Worm (Caenorhabditis elegans) whole organism, L1 larva: ENCODE data around the gene lim-4.

Source experiments
- C04F5.9 ChIP-seq: sonication (generic microtip); optimal IDR thresholded peaks from 2 replicates; lab custom pipeline; 2016; ENCODE audit warnings: missing genetic modification characterization, missing compliant biosample characterization
- C34B4.2 ChIP-seq: sonication (generic microtip); optimal IDR thresholded peaks from 2 replicates; lab custom pipeline; 2017; ENCODE audit warnings: mild to moderate bottlenecking, missing genetic modification characterization, missing compliant biosample characterization
- F16B12.6 ChIP-seq: fragments of 150-350 bp; optimal IDR thresholded peaks from 2 replicates; lab custom pipeline; 2014; ENCODE audit warnings: missing biosample characterization, missing genetic modification characterization
- alr-1 ChIP-seq: fragments of 200-800 bp; sonication (Bioruptor generic); optimal IDR thresholded peaks from 2 replicates; lab custom pipeline; 2018; ENCODE audit warnings: borderline replicate concordance, mild to moderate bottlenecking, missing genetic modification characterization, missing compliant biosample characterization
- ama-1 ChIP-seq: fragments of 150-350 bp; optimal IDR thresholded peaks from 2 replicates; lab custom pipeline; 2014
- ceh-63 ChIP-seq: fragments of 200-800 bp; sonication (Bioruptor generic); optimal IDR thresholded peaks from 2 replicates; lab custom pipeline; 2018; ENCODE audit warnings: mild to moderate bottlenecking, missing genetic modification characterization, missing compliant biosample characterization
- ceh-8 ChIP-seq: fragments of 200-800 bp; sonication (Bioruptor generic); optimal IDR thresholded peaks from 2 replicates; lab custom pipeline; 2018; ENCODE audit warnings: mild to moderate bottlenecking, missing genetic modification characterization, moderate library complexity, missing compliant biosample characterization
- ceh-88 ChIP-seq: fragments of 200-800 bp; sonication (Bioruptor generic); IDR thresholded peaks from 2 replicates; pipeline ENCODE4 v1.3.6; 2022; ENCODE audit warnings: missing genetic modification characterization, missing compliant biosample characterization
- dsc-1 ChIP-seq: sonication (generic microtip); optimal IDR thresholded peaks from 2 replicates; lab custom pipeline; 2016; ENCODE audit warnings: mild to moderate bottlenecking, missing genetic modification characterization, missing compliant biosample characterization
- efl-1 ChIP-seq, 4 experiments: fragments of 150-350 bp; optimal IDR thresholded peaks in 3 of 4; peaks in 1 of 4; 1 replicate in 1 of 4; 2 replicates in 3 of 4; lab custom pipeline; 2014; ENCODE audit warnings: missing biosample characterization in 2 of 4, missing genetic modification characterization in 2 of 4, missing genetic modification reagents in 2 of 4
- efl-3 ChIP-seq: fragments of 200-800 bp; sonication (Bioruptor generic); optimal IDR thresholded peaks from 2 replicates; lab custom pipeline; 2018; ENCODE audit warnings: mild to moderate bottlenecking, missing genetic modification characterization, missing compliant biosample characterization
- egl-27 ChIP-seq, 2 experiments: fragments of 150-350 bp in 1 of 2; sonication (generic microtip); optimal IDR thresholded peaks; 3 replicates each; lab custom pipeline; 2017 to 2018; ENCODE audit warnings: missing biosample characterization in 2 of 2, missing genetic modification characterization in 2 of 2, missing genetic modification reagents in 2 of 2
- elt-2 ChIP-seq: sonication (generic microtip); optimal IDR thresholded peaks from 2 replicates; lab custom pipeline; 2016; ENCODE audit warnings: missing genetic modification characterization, mild to moderate bottlenecking, inconsistent platforms, missing compliant biosample characterization, missing genetic modification reagents
- elt-3 ChIP-seq, 6 experiments: fragments of 150-350 bp in 1 of 6; sonication (generic microtip); optimal IDR thresholded peaks; 2 replicates each; lab custom pipeline; 2017 to 2018; ENCODE audit warnings: missing biosample characterization in 6 of 6, missing genetic modification characterization in 6 of 6, inconsistent platforms in 1 of 6
- fkh-10 ChIP-seq: sonication (generic microtip); optimal IDR thresholded peaks from 2 replicates; lab custom pipeline; 2017; ENCODE audit warnings: missing biosample characterization, missing genetic modification reagents, missing genetic modification characterization
- fkh-4 ChIP-seq: sonication (generic microtip); optimal IDR thresholded peaks from 2 replicates; lab custom pipeline; 2016; ENCODE audit warnings: missing compliant biosample characterization, missing genetic modification characterization, borderline replicate concordance
- grh-1 ChIP-seq: fragments of 200-800 bp; sonication (Bioruptor generic); IDR thresholded peaks from 2 replicates; pipeline ENCODE4 v1.3.6; 2022; ENCODE audit warnings: missing genetic modification reagents, missing genetic modification characterization, missing compliant biosample characterization
- irx-1 ChIP-seq: sonication (generic microtip); optimal IDR thresholded peaks from 2 replicates; lab custom pipeline; 2016; ENCODE audit warnings: missing genetic modification characterization, missing compliant biosample characterization
- lin-13 ChIP-seq: fragments of 150-350 bp; optimal IDR thresholded peaks from 2 replicates; lab custom pipeline; 2014; ENCODE audit warnings: missing biosample characterization, missing genetic modification reagents, missing genetic modification characterization
- lin-14 ChIP-seq: fragments of 200-800 bp; sonication (Bioruptor generic); optimal IDR thresholded peaks from 2 replicates; lab custom pipeline; 2018; ENCODE audit warnings: mild to moderate bottlenecking, missing genetic modification characterization, moderate library complexity, missing compliant biosample characterization
- lin-15B ChIP-seq: fragments of 150-350 bp; sonication (generic microtip); optimal IDR thresholded peaks from 3 replicates; lab custom pipeline; 2014; ENCODE audit warnings: missing biosample characterization, missing genetic modification characterization
- lir-3 ChIP-seq: sonication (generic microtip); optimal IDR thresholded peaks from 2 replicates; lab custom pipeline; 2016; ENCODE audit warnings: mild to moderate bottlenecking, missing genetic modification characterization, moderate library complexity, missing compliant biosample characterization; ENCODE audit not compliant: poor library complexity
- lsy-2 ChIP-seq, 2 experiments: fragments of 150-350 bp; optimal IDR thresholded peaks; 2 replicates each; lab custom pipeline; 2014; ENCODE audit warnings: missing biosample characterization in 2 of 2, missing genetic modification characterization in 2 of 2
- mab-9 ChIP-seq: fragments of 200-800 bp; sonication (Bioruptor generic); IDR thresholded peaks from 2 replicates; pipeline ENCODE4 v1.3.6; 2022; ENCODE audit warnings: missing genetic modification reagents, missing genetic modification characterization, missing compliant biosample characterization
- mef-2 ChIP-seq: fragments of 150-350 bp; optimal IDR thresholded peaks from 2 replicates; lab custom pipeline; 2014; ENCODE audit warnings: missing biosample characterization, missing genetic modification characterization
- mep-1 ChIP-seq: fragments of 150-350 bp; optimal IDR thresholded peaks from 2 replicates; lab custom pipeline; 2014; ENCODE audit warnings: missing biosample characterization, missing genetic modification characterization
- nhr-11 ChIP-seq: fragments of 150-350 bp; optimal IDR thresholded peaks from 2 replicates; lab custom pipeline; 2014; ENCODE audit warnings: missing biosample characterization, missing genetic modification characterization
- nhr-12 ChIP-seq: sonication (generic microtip); optimal IDR thresholded peaks from 2 replicates; lab custom pipeline; 2017; ENCODE audit warnings: missing biosample characterization, missing genetic modification characterization
- nhr-19 ChIP-seq: fragments of 200-800 bp; sonication (Bioruptor generic); conservative IDR thresholded peaks from 2 replicates; pipeline ENCODE4 v1.3.6; 2022; ENCODE audit warnings: missing genetic modification characterization, missing compliant biosample characterization
- nhr-20 ChIP-seq: sonication (generic microtip); optimal IDR thresholded peaks from 2 replicates; lab custom pipeline; 2016; ENCODE audit warnings: mild to moderate bottlenecking, missing genetic modification characterization, missing compliant biosample characterization
- nhr-47 ChIP-seq: sonication (generic microtip); optimal IDR thresholded peaks from 2 replicates; lab custom pipeline; 2016; ENCODE audit warnings: mild to moderate bottlenecking, missing genetic modification characterization, moderate library complexity, missing compliant biosample characterization
- nhr-71 ChIP-seq: sonication (generic microtip); optimal IDR thresholded peaks from 2 replicates; lab custom pipeline; 2016; ENCODE audit warnings: mild to moderate bottlenecking, missing genetic modification characterization, moderate library complexity, missing compliant biosample characterization
- nhr-76 ChIP-seq: sonication (generic microtip); optimal IDR thresholded peaks from 2 replicates; lab custom pipeline; 2017; ENCODE audit warnings: missing biosample characterization, missing genetic modification characterization
- nhr-77 ChIP-seq: fragments of 150-350 bp; optimal IDR thresholded peaks from 2 replicates; lab custom pipeline; 2014; ENCODE audit warnings: missing biosample characterization, missing genetic modification characterization
- nhr-84 ChIP-seq: sonication (generic microtip); optimal IDR thresholded peaks from 2 replicates; lab custom pipeline; 2017; ENCODE audit warnings: missing biosample characterization, missing genetic modification characterization
- nhr-85 ChIP-seq: sonication (generic microtip); peaks from one replicate; lab custom pipeline; 2016; ENCODE audit warnings: missing genetic modification characterization, inconsistent platforms, missing compliant biosample characterization
- nhr-90 ChIP-seq: sonication (generic microtip); optimal IDR thresholded peaks from 2 replicates; lab custom pipeline; 2016; ENCODE audit warnings: mild to moderate bottlenecking, missing genetic modification characterization, missing compliant biosample characterization; ENCODE audit not compliant: poor library complexity
- pax-3 ChIP-seq: fragments of 200-800 bp; sonication (Bioruptor generic); optimal IDR thresholded peaks from 2 replicates; lab custom pipeline; 2018; ENCODE audit warnings: mild to moderate bottlenecking, missing genetic modification characterization, moderate library complexity, missing compliant biosample characterization
- pqm-1 ChIP-seq: sonication (generic microtip); optimal IDR thresholded peaks from 3 replicates; lab custom pipeline; 2017; ENCODE audit warnings: missing biosample characterization, missing genetic modification characterization
- rnt-1 ChIP-seq: sonication (generic microtip); optimal IDR thresholded peaks from 2 replicates; lab custom pipeline; 2016; ENCODE audit warnings: mild to moderate bottlenecking, missing genetic modification characterization, moderate library complexity, missing compliant biosample characterization
- skn-1 ChIP-seq: fragments of 150-350 bp; optimal IDR thresholded peaks from 2 replicates; lab custom pipeline; 2014; ENCODE audit warnings: missing biosample characterization, missing genetic modification characterization
- snpc-4 ChIP-seq: fragments of 150-350 bp; optimal IDR thresholded peaks from 2 replicates; lab custom pipeline; 2014; ENCODE audit warnings: missing biosample characterization, missing genetic modification characterization
- sox-4 ChIP-seq: sonication (generic microtip); optimal IDR thresholded peaks from 2 replicates; lab custom pipeline; 2016; ENCODE audit warnings: missing genetic modification characterization, missing compliant biosample characterization
- sup-37 ChIP-seq: fragments of 200-800 bp; sonication (Bioruptor generic); optimal IDR thresholded peaks from 2 replicates; lab custom pipeline; 2018; ENCODE audit warnings: mild to moderate bottlenecking, missing genetic modification characterization, missing compliant biosample characterization
- tbx-2 ChIP-seq: sonication (generic microtip); optimal IDR thresholded peaks from 2 replicates; lab custom pipeline; 2016; ENCODE audit warnings: missing genetic modification characterization, missing compliant biosample characterization
- unc-130 ChIP-seq: fragments of 150-350 bp; optimal IDR thresholded peaks from 2 replicates; lab custom pipeline; 2017; ENCODE audit warnings: missing biosample characterization, missing genetic modification characterization, inconsistent platforms
- unc-30 ChIP-seq: sonication (generic microtip); optimal IDR thresholded peaks from 2 replicates; lab custom pipeline; 2017; ENCODE audit warnings: missing biosample characterization, missing genetic modification characterization
- unc-62 ChIP-seq: fragments of 150-350 bp; optimal IDR thresholded peaks from 2 replicates; lab custom pipeline; 2014; ENCODE audit warnings: missing biosample characterization, missing genetic modification reagents, missing genetic modification characterization
- vab-15 ChIP-seq: sonication (generic microtip); optimal IDR thresholded peaks from 2 replicates; lab custom pipeline; 2017; ENCODE audit warnings: missing genotype, mild to moderate bottlenecking, missing genetic modification characterization, missing compliant biosample characterization
- xbp-1 ChIP-seq: sonication (generic microtip); optimal IDR thresholded peaks from 2 replicates; lab custom pipeline; 2016; ENCODE audit warnings: missing genetic modification characterization, missing compliant biosample characterization
- ztf-4 ChIP-seq: fragments of 150-350 bp; optimal IDR thresholded peaks from 2 replicates; lab custom pipeline; 2014; ENCODE audit warnings: missing biosample characterization, missing genetic modification characterization

Gene lim-4

ce11 chrX:3820666-3821065 is 52.7 kb downstream of the lim-4 start (continued):
- no peak for TF ChIP-seq irx-1 (tag; lab: Kevin White, UChicago)
- no peak for TF ChIP-seq lin-15B (tag; lab: Kevin White, UChicago)

ce11 chrX:3819697-3820096 is 53.6 kb downstream of the lim-4 start:
- no peak for TF ChIP-seq lin-13 (GFP tag; lab: Kevin White, UChicago)
- no peak for TF ChIP-seq pqm-1
- no peak for TF ChIP-seq pax-3
- no peak for TF ChIP-seq nhr-84 (tag; lab: Kevin White, UChicago)
- no peak for TF ChIP-seq ztf-4 (tag; lab: Kevin White, UChicago)
- TF ChIP-seq lir-3 (tag; lab: Kevin White, UChicago), result no peak
- no peak for TF ChIP-seq rnt-1 (tag; lab: Kevin White, UChicago)
- TF ChIP-seq mep-1, result no peak
- peak; percentile 36 for TF ChIP-seq nhr-20 (tag; lab: Kevin White, UChicago)
- TF ChIP-seq nhr-47 (tag; lab: Kevin White, UChicago), result no peak
- TF ChIP-seq tbx-2 (tag; lab: Kevin White, UChicago), result peak; percentile 38
- no peak for TF ChIP-seq elt-3 (tag; optimal IDR thresholded peaks at IDR 0.05; lab: Kevin White, UChicago)
- no peak for TF ChIP-seq efl-1 (optimal IDR thresholded peaks at IDR 0.05; lab: Kevin White, UChicago)
- peak in 1 of 2 experiments; percentile 66 for TF ChIP-seq efl-1 (GFP tag; optimal IDR thresholded peaks at IDR 0.05 in 1 of 2; lab: Kevin White, UChicago)
- TF ChIP-seq nhr-90 (tag; lab: Kevin White, UChicago), result no peak
- no peak for TF ChIP-seq elt-2 (tag; lab: Kevin White, UChicago)
- TF ChIP-seq unc-130 (tag; lab: Kevin White, UChicago), result no peak
- no peak for TF ChIP-seq nhr-11 (tag; lab: Kevin White, UChicago)
- no peak for TF ChIP-seq F16B12.6 (tag; lab: Kevin White, UChicago)
- TF ChIP-seq unc-62 (GFP tag; lab: Kevin White, UChicago), result no peak
- no peak for TF ChIP-seq ceh-63 (GFP tag; lab: Kevin White, UChicago)
- no peak for TF ChIP-seq mef-2
- TF ChIP-seq snpc-4 (tag; lab: Kevin White, UChicago), result no peak
- TF ChIP-seq C04F5.9 (tag; lab: Kevin White, UChicago), result no peak
- peak; percentile 45 for TF ChIP-seq lin-14 (GFP tag; lab: Kevin White, UChicago)
- TF ChIP-seq C34B4.2 (tag; lab: Kevin White, UChicago), result no peak
- no peak for TF ChIP-seq vab-15 (tag; lab: Kevin White, UChicago)
- no peak for TF ChIP-seq egl-27 (tag; optimal IDR thresholded peaks at IDR 0.05; lab: Kevin White, UChicago)
- TF ChIP-seq nhr-12 (tag; lab: Kevin White, UChicago), result no peak
- no peak for TF ChIP-seq skn-1
- TF ChIP-seq ama-1 (lab: Kevin White, UChicago), result no peak
- TF ChIP-seq alr-1 (tag; lab: Kevin White, UChicago), result no peak
- peak; percentile 40 for TF ChIP-seq irx-1 (tag; lab: Kevin White, UChicago)
- no peak for TF ChIP-seq sup-37 (GFP tag; lab: Kevin White, UChicago)
- TF ChIP-seq sox-4 (tag; lab: Kevin White, UChicago), result no peak
- no peak for TF ChIP-seq fkh-4 (tag; lab: Kevin White, UChicago)
- TF ChIP-seq nhr-77 (tag; lab: Kevin White, UChicago), result peak; percentile 48
- TF ChIP-seq xbp-1 (tag; lab: Kevin White, UChicago), result no peak
- TF ChIP-seq ceh-88 (GFP tag; lab: Robert Waterston, UW), result no peak
- TF ChIP-seq mab-9 (GFP tag; lab: Robert Waterston, UW), result no peak
- no peak for TF ChIP-seq nhr-76 (tag; lab: Kevin White, UChicago)
- no peak for TF ChIP-seq nhr-85 (tag; lab: Kevin White, UChicago)
- no peak for TF ChIP-seq grh-1 (GFP tag; lab: Robert Waterston, UW)
- TF ChIP-seq unc-30 (tag; lab: Kevin White, UChicago), result no peak
- no peak for TF ChIP-seq nhr-19
- TF ChIP-seq fkh-10 (GFP tag; lab: Kevin White, UChicago), result no peak
- TF ChIP-seq efl-3 (GFP tag; lab: Kevin White, UChicago), result no peak
- TF ChIP-seq ceh-8 (GFP tag; lab: Kevin White, UChicago), result no peak
- no peak for TF ChIP-seq nhr-71 (tag; lab: Kevin White, UChicago)
- TF ChIP-seq lsy-2 (tag; optimal IDR thresholded peaks at IDR 0.05; lab: Kevin White, UChicago), result peak in 1 of 2 experiments; percentile 66
- TF ChIP-seq dsc-1 (tag; lab: Kevin White, UChicago), result no peak
